Fruit fly (Drosophila melanogaster) whole organism, embryonic: ENCODE data around the gene pod1.
A peak's percentile ranks its signal among the peaks of the same experiment; 100 is the strongest.

Source experiments
- B-H2 ChIP-seq: fragments of 200-800 bp; sonication (Bioruptor generic); optimal IDR thresholded peaks from 2 replicates; lab custom pipeline; 2018; ENCODE audit warnings: missing biosample characterization, mild to moderate bottlenecking, missing genetic modification characterization
- CG10543 ChIP-seq: fragments of 200-800 bp; sonication (Bioruptor generic); optimal IDR thresholded peaks from 3 replicates; lab custom pipeline; 2017; ENCODE audit warnings: missing biosample characterization, mild to moderate bottlenecking, missing genetic modification characterization, moderate library complexity
- CG11247 ChIP-seq: fragments of 200-800 bp; sonication (Bioruptor generic); IDR thresholded peaks from 2 replicates; pipeline ENCODE4 v1.3.6; 2022; ENCODE audit warnings: missing biosample characterization, missing genetic modification characterization
- CG11398 ChIP-seq: fragments of 200-800 bp; sonication (Bioruptor generic); optimal IDR thresholded peaks from 2 replicates; lab custom pipeline; 2016; ENCODE audit warnings: missing biosample characterization, missing genetic modification characterization
- CG11504 ChIP-seq: fragments of 200-800 bp; sonication (Bioruptor generic); optimal IDR thresholded peaks from 3 replicates; lab custom pipeline; 2019; ENCODE audit warnings: missing biosample characterization, mild to moderate bottlenecking, missing genetic modification characterization, moderate library complexity
- CG12769 ChIP-seq: fragments of 200-800 bp; sonication (Bioruptor generic); optimal IDR thresholded peaks from 2 replicates; lab custom pipeline; 2019; ENCODE audit warnings: missing biosample characterization, mild to moderate bottlenecking, missing genetic modification characterization, moderate library complexity
- CG13123 ChIP-seq: fragments of 200-800 bp; sonication (Bioruptor generic); optimal IDR thresholded peaks from 2 replicates; lab custom pipeline; 2016; ENCODE audit warnings: missing biosample characterization, missing genetic modification characterization
- CG13296 ChIP-seq: fragments of 200-800 bp; sonication (Bioruptor generic); optimal IDR thresholded peaks from 3 replicates; lab custom pipeline; 2018; ENCODE audit warnings: missing biosample characterization, mild to moderate bottlenecking, missing genetic modification characterization
- CG13424 ChIP-seq: fragments of 200-800 bp; sonication (Bioruptor generic); optimal IDR thresholded peaks from 2 replicates; lab custom pipeline; 2019; ENCODE audit warnings: missing biosample characterization, mild to moderate bottlenecking, missing genetic modification characterization, moderate library complexity
- CG16813 ChIP-seq: fragments of 200-800 bp; sonication (Bioruptor generic); IDR thresholded peaks from 3 replicates; pipeline ENCODE4 v1.3.6; 2022; ENCODE audit warnings: missing biosample characterization, missing genetic modification characterization; ENCODE audit not compliant: partially characterized antibody
- CG18011 ChIP-seq: fragments of 200-800 bp; sonication (Bioruptor generic); optimal IDR thresholded peaks from 2 replicates; lab custom pipeline; 2017; ENCODE audit warnings: missing biosample characterization, missing genetic modification characterization, mild to moderate bottlenecking, moderate library complexity, missing genotype
- CG2116 ChIP-seq: fragments of 200-800 bp; sonication (Bioruptor generic); optimal IDR thresholded peaks from 3 replicates; lab custom pipeline; 2018; ENCODE audit warnings: missing biosample characterization, mild to moderate bottlenecking, missing genetic modification characterization
- CG30431 ChIP-seq: fragments of 200-800 bp; sonication (Bioruptor generic); optimal IDR thresholded peaks from 2 replicates; lab custom pipeline; 2017; ENCODE audit warnings: missing biosample characterization, missing genetic modification characterization
- CG3065 ChIP-seq: fragments of 200-800 bp; sonication (Bioruptor generic); optimal IDR thresholded peaks from 2 replicates; lab custom pipeline; 2016; ENCODE audit warnings: missing biosample characterization, missing genetic modification characterization
- CG31441 ChIP-seq: fragments of 200-800 bp; sonication (Bioruptor generic); IDR thresholded peaks from 2 replicates; pipeline ENCODE4 v1.3.6; 2022; ENCODE audit warnings: missing biosample characterization, missing genetic modification characterization
- CG32772 ChIP-seq: fragments of 200-800 bp; sonication (Bioruptor generic); IDR thresholded peaks from 2 replicates; pipeline ENCODE4 v1.3.6; 2022; ENCODE audit warnings: missing biosample characterization, missing genetic modification characterization
- CG3407 ChIP-seq: fragments of 200-800 bp; sonication (Bioruptor generic); optimal IDR thresholded peaks from 2 replicates; lab custom pipeline; 2018; ENCODE audit warnings: missing biosample characterization, mild to moderate bottlenecking, missing genetic modification characterization
- CG34422 ChIP-seq: fragments of 200-800 bp; sonication (Bioruptor generic); IDR thresholded peaks from 3 replicates; pipeline ENCODE4 v1.3.6; 2022; ENCODE audit warnings: missing biosample characterization, missing genetic modification characterization
- CG4360 ChIP-seq: fragments of 200-800 bp; sonication (Bioruptor generic); IDR thresholded peaks from 2 replicates; pipeline ENCODE4 v1.3.6; 2022; ENCODE audit warnings: missing biosample characterization, missing genetic modification characterization
- CG5953 ChIP-seq: fragments of 200-800 bp; sonication (Bioruptor generic); IDR thresholded peaks from 2 replicates; pipeline ENCODE4 v1.3.6; 2022; ENCODE audit warnings: missing biosample characterization, missing genetic modification characterization
- Chrac-16 ChIP-seq: fragments of 200-800 bp; sonication (Bioruptor generic); optimal IDR thresholded peaks from 3 replicates; lab custom pipeline; 2016; ENCODE audit warnings: missing biosample characterization, missing genetic modification characterization
- HmgZ ChIP-seq: fragments of 200-800 bp; sonication (Bioruptor generic); optimal IDR thresholded peaks from 2 replicates; lab custom pipeline; 2018; ENCODE audit warnings: missing biosample characterization, mild to moderate bottlenecking, missing genetic modification characterization
- Max ChIP-seq: fragments of 200-800 bp; sonication (Bioruptor generic); optimal IDR thresholded peaks from 2 replicates; lab custom pipeline; 2016; ENCODE audit warnings: missing biosample characterization, mild to moderate bottlenecking, missing genetic modification characterization
- Pdp1 ChIP-seq, 2 experiments: fragments of 200-800 bp; sonication (Bioruptor generic); optimal IDR thresholded peaks; 3 replicates each; lab custom pipeline; 2016; ENCODE audit warnings: missing biosample characterization in 2 of 2, missing genetic modification characterization in 2 of 2, mild to moderate bottlenecking in 1 of 2, moderate library complexity in 1 of 2
- Ptx1 ChIP-seq: fragments of 200-800 bp; sonication (Bioruptor generic); IDR thresholded peaks from 2 replicates; pipeline ENCODE4 v1.3.6; 2022; ENCODE audit warnings: missing biosample characterization, missing genetic modification characterization
- Sry-δ ChIP-seq: fragments of 200-800 bp; sonication (Bioruptor generic); optimal IDR thresholded peaks from 2 replicates; lab custom pipeline; 2016; ENCODE audit warnings: missing biosample characterization, missing genetic modification characterization
- Stat92E ChIP-seq, 3 experiments: fragments of >200 bp in 2 of 3; fragments of 200-800 bp in 1 of 3; sonication (Bioruptor generic) in 1 of 3; optimal IDR thresholded peaks; 2 replicates each; lab custom pipeline; 2017 to 2019; ENCODE audit warnings: missing biosample characterization in 3 of 3, missing genetic modification characterization in 3 of 3, mild to moderate bottlenecking in 1 of 3, moderate library complexity in 1 of 3
- ase ChIP-seq: fragments of 200-800 bp; sonication (Bioruptor generic); IDR thresholded peaks from 3 replicates; pipeline ENCODE4 v1.3.6; 2022; ENCODE audit warnings: missing biosample characterization, missing genetic modification characterization
- caup ChIP-seq: fragments of 200-800 bp; sonication (Bioruptor generic); optimal IDR thresholded peaks from 3 replicates; lab custom pipeline; 2017; ENCODE audit warnings: missing biosample characterization, mild to moderate bottlenecking, missing genetic modification characterization, moderate library complexity; ENCODE audit not compliant: severe bottlenecking
- cg ChIP-seq: fragments of 200-800 bp; sonication (Bioruptor generic); optimal IDR thresholded peaks from 3 replicates; lab custom pipeline; 2019; ENCODE audit warnings: missing biosample characterization, mild to moderate bottlenecking, missing genetic modification characterization, moderate library complexity
- da ChIP-seq: fragments of 200-800 bp; sonication (Bioruptor generic); optimal IDR thresholded peaks from 2 replicates; lab custom pipeline; 2016; ENCODE audit warnings: missing biosample characterization, missing genetic modification characterization
- ems ChIP-seq: fragments of 200-800 bp; sonication (Bioruptor generic); optimal IDR thresholded peaks from 3 replicates; lab custom pipeline; 2016; ENCODE audit warnings: missing biosample characterization, missing genetic modification characterization
- ftz-f1 ChIP-seq: fragments of 200-800 bp; sonication (Bioruptor generic); optimal IDR thresholded peaks from 2 replicates; lab custom pipeline; 2016; ENCODE audit warnings: missing biosample characterization, missing genetic modification characterization
- grn ChIP-seq: fragments of 200-800 bp; sonication (Bioruptor generic); optimal IDR thresholded peaks from 3 replicates; lab custom pipeline; 2017; ENCODE audit warnings: missing biosample characterization, missing genetic modification characterization
- gt ChIP-seq: fragments of 200-800 bp; sonication (Bioruptor generic); IDR thresholded peaks from 2 replicates; pipeline ENCODE4 v1.3.6; 2022; ENCODE audit warnings: missing biosample characterization, missing genetic modification characterization
- hb ChIP-seq: fragments of 200-800 bp; sonication (Bioruptor generic); IDR thresholded peaks from 3 replicates; pipeline ENCODE4 v1.3.6; 2022; ENCODE audit warnings: missing biosample characterization, missing genetic modification characterization; ENCODE audit not compliant: partially characterized antibody
- insv ChIP-seq, 2 experiments: fragments of 200-800 bp; sonication (Bioruptor generic); optimal IDR thresholded peaks; 3 replicates each; lab custom pipeline; 2016 to 2018; ENCODE audit warnings: missing biosample characterization in 2 of 2, missing genetic modification characterization in 2 of 2
- jing ChIP-seq: fragments of 200-800 bp; sonication (Bioruptor generic); optimal IDR thresholded peaks from 2 replicates; lab custom pipeline; 2018; ENCODE audit warnings: missing biosample characterization, mild to moderate bottlenecking, missing genetic modification characterization
- ken ChIP-seq: fragments of 200-800 bp; sonication (Bioruptor generic); IDR thresholded peaks from 3 replicates; pipeline ENCODE4 v1.3.6; 2022; ENCODE audit warnings: missing biosample characterization, missing genetic modification characterization
- nmo ChIP-seq: fragments of 200-800 bp; sonication (Bioruptor generic); optimal IDR thresholded peaks from 2 replicates; lab custom pipeline; 2018; ENCODE audit warnings: missing biosample characterization, mild to moderate bottlenecking, missing genetic modification characterization, moderate library complexity
- pho ChIP-seq: fragments of 200-800 bp; sonication (Bioruptor generic); optimal IDR thresholded peaks from 2 replicates; lab custom pipeline; 2016; ENCODE audit warnings: missing biosample characterization, missing genetic modification characterization
- psq ChIP-seq: fragments of 200-800 bp; sonication (Bioruptor generic); optimal IDR thresholded peaks from 2 replicates; lab custom pipeline; 2017; ENCODE audit warnings: missing biosample characterization, missing genetic modification characterization
- rib ChIP-seq: fragments of 200-800 bp; sonication (Bioruptor generic); IDR thresholded peaks from 2 replicates; pipeline ENCODE4 v1.3.6; 2022; ENCODE audit warnings: missing biosample characterization, missing genetic modification characterization
- run ChIP-seq: fragments of 200-800 bp; sonication (Bioruptor generic); optimal IDR thresholded peaks from 3 replicates; lab custom pipeline; 2018; ENCODE audit warnings: missing biosample characterization, mild to moderate bottlenecking, missing genetic modification characterization
- scrt ChIP-seq: fragments of 200-800 bp; sonication (Bioruptor generic); optimal IDR thresholded peaks from 2 replicates; lab custom pipeline; 2018; ENCODE audit warnings: missing biosample characterization, mild to moderate bottlenecking, missing genetic modification characterization, moderate library complexity
- sens ChIP-seq: fragments of 200-800 bp; sonication (Bioruptor generic); peaks from one replicate; lab custom pipeline; 2016; ENCODE audit warnings: missing biosample characterization, missing genetic modification characterization
- shn ChIP-seq: fragments of 200-800 bp; sonication (Bioruptor generic); optimal IDR thresholded peaks from 3 replicates; lab custom pipeline; 2016; ENCODE audit warnings: missing biosample characterization, missing genetic modification characterization
- sna ChIP-seq: fragments of 200-800 bp; sonication (Bioruptor generic); IDR thresholded peaks from 2 replicates; pipeline ENCODE4 v1.3.6; 2022; ENCODE audit warnings: missing biosample characterization, missing genetic modification characterization; ENCODE audit not compliant: partially characterized antibody
- tna ChIP-seq: fragments of 200-800 bp; sonication (Bioruptor generic); IDR thresholded peaks from 2 replicates; pipeline ENCODE4 v1.3.6; 2022; ENCODE audit warnings: missing biosample characterization, missing genetic modification characterization; ENCODE audit not compliant: partially characterized antibody
- vfl ChIP-seq: fragments of 200-800 bp; sonication (Bioruptor generic); optimal IDR thresholded peaks from 2 replicates; lab custom pipeline; 2016; ENCODE audit warnings: missing biosample characterization, missing genetic modification characterization

The pod1 gene

dm6 chrX:6803312-6803794 is at the start of gene pod1, which contains the start of gene C3G (continued):
- TF ChIP-seq CG4360 (GFP tag; lab: Robert Waterston, UW) = peak; percentile 57
- TF ChIP-seq CG13123 (GFP tag; lab: Kevin White, UChicago) = no peak
- TF ChIP-seq vfl (GFP tag; lab: Kevin White, UChicago) = peak; percentile 38
- peak; percentile 8 for TF ChIP-seq psq (GFP tag; lab: Kevin White, UChicago)
- TF ChIP-seq shn = peak; percentile 43
- no peak for TF ChIP-seq gt
- peak; percentile 84 for TF ChIP-seq CG2116 (GFP tag; lab: Kevin White, UChicago)
- TF ChIP-seq CG18011 = peak; percentile 23
- no peak for TF ChIP-seq CG34422 (GFP tag; lab: Robert Waterston, UW)
- peak; percentile 50 for TF ChIP-seq Max (GFP tag; lab: Kevin White, UChicago)
- TF ChIP-seq CG12769 (tag; lab: Kevin White, UChicago) = peak; percentile 42
- TF ChIP-seq grn (GFP tag; lab: Kevin White, UChicago) = peak; percentile 46
- TF ChIP-seq CG10543 (GFP tag; lab: Kevin White, UChicago) = peak; percentile 33
- no peak for TF ChIP-seq CG3065 (GFP tag; lab: Kevin White, UChicago)
- TF ChIP-seq da (GFP tag; lab: Kevin White, UChicago) = no peak
- no peak for TF ChIP-seq CG11398 (GFP tag; lab: Kevin White, UChicago)
- 0 out of 2 replicates have a peak, but pooled peaks have one; percentile 8 for TF ChIP-seq CG11247 (GFP tag; lab: Robert Waterston, UW)
- TF ChIP-seq Chrac-16 (GFP tag; lab: Kevin White, UChicago) = peak; percentile 31
- peak; percentile 43; the same call in 1 of the 2 replicates for TF ChIP-seq CG32772 (GFP tag; lab: Robert Waterston, UW)
- TF ChIP-seq CG31441 (GFP tag; lab: Robert Waterston, UW) = peak; percentile 43; the same call in 1 of the 2 replicates
- no peak for TF ChIP-seq insv (GFP tag; optimal IDR thresholded peaks at IDR 0.05; lab: Kevin White, UChicago)
- TF ChIP-seq Ptx1 = peak; percentile 18; the same call in 1 of the 2 replicates
- TF ChIP-seq sna = peak; percentile 90
- peak; percentile 88 for TF ChIP-seq sens
- TF ChIP-seq CG13296 (GFP tag; lab: Kevin White, UChicago) = peak; percentile 5
- TF ChIP-seq Sry-δ = peak; percentile 100
- peak; percentile 60 for TF ChIP-seq nmo (GFP tag; lab: Kevin White, UChicago)
- TF ChIP-seq CG16813 (GFP tag; lab: Robert Waterston, UW) = peak; percentile 99
- TF ChIP-seq CG11504 (tag; lab: Kevin White, UChicago) = peak; percentile 30
- peak; percentile 98 for TF ChIP-seq hb (GFP tag; lab: Robert Waterston, UW)
- TF ChIP-seq pho (GFP tag; lab: Kevin White, UChicago) = peak; percentile 47
- peak; percentile 98 for TF ChIP-seq tna (GFP tag; lab: Robert Waterston, UW)
- TF ChIP-seq CG3407 = no peak
- TF ChIP-seq Stat92E (GFP tag; optimal IDR thresholded peaks at IDR 0.05; lab: Kevin White, UChicago) = peak in 1 of 3 experiments; percentile 44
- peak; percentile 7 for TF ChIP-seq caup (GFP tag; lab: Kevin White, UChicago)
- no peak for TF ChIP-seq jing
- peak; percentile 7 for TF ChIP-seq scrt (GFP tag; lab: Kevin White, UChicago)
- no peak for TF ChIP-seq CG30431 (GFP tag; lab: Kevin White, UChicago)
- peak; percentile 45 for TF ChIP-seq ftz-f1 (GFP tag; lab: Kevin White, UChicago)
- TF ChIP-seq ems = peak; percentile 21
- TF ChIP-seq ken (GFP tag; lab: Robert Waterston, UW) = peak; percentile 61; the same call in 2 of the 3 replicates
- no peak for TF ChIP-seq CG5953 (GFP tag; lab: Robert Waterston, UW)
- peak; percentile 75 for TF ChIP-seq HmgZ (tag; lab: Kevin White, UChicago)
- peak; percentile 48 for TF ChIP-seq B-H2 (GFP tag; lab: Kevin White, UChicago)
- peak; percentile 93 for TF ChIP-seq cg (GFP tag; lab: Kevin White, UChicago)
- peak; percentile 67; the same call in 1 of the 2 replicates for TF ChIP-seq rib (GFP tag; lab: Robert Waterston, UW)
- TF ChIP-seq run (tag; lab: Kevin White, UChicago) = no peak
- peak; percentile 16 for TF ChIP-seq CG13424
- no peak for TF ChIP-seq ase (GFP tag; lab: Robert Waterston, UW)
- TF ChIP-seq Pdp1 (GFP tag; optimal IDR thresholded peaks at IDR 0.05; lab: Kevin White, UChicago) = peak; percentile 14 to 68
